Fruit fly (Drosophila melanogaster) whole organism, pupa: ENCODE data around the gene Brr2.

ENCODE experiments used
- CG10348 ChIP-seq: fragments of 200-800 bp; sonication (Bioruptor generic); IDR thresholded peaks from 2 replicates; pipeline ENCODE4 v1.3.6; 2022; ENCODE audit warnings: missing biosample characterization, missing genetic modification characterization
- CG12605 ChIP-seq: fragments of 200-800 bp; sonication (Bioruptor generic); IDR thresholded peaks from 2 replicates; pipeline ENCODE4 v1.3.6; 2022; ENCODE audit warnings: missing biosample characterization, missing genetic modification characterization

DNA sequence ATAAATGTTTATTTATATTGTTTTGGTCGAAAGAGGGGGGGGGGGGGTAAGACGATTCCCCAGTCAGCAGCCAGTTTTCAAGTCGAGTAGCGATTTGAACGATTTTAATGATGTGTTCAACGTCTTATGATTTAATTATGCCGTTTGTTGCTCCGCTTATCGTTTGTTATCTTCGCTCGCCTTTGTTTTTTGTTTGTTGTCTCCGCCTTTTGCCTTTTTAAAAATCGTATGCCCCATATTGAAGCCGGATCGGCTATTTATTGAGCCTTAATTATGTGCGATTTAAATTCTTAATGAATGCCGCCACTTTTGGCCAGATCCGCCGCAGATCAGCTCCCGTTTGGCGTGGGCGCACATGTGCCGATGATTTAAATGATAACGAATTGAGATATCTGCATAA is 46.8 kb upstream of the Brr2 start:
- TF ChIP-seq CG10348 (GFP tag; lab: Robert Waterston, UW) (no peak), CG12605 (no peak)
